Fruit fly (Drosophila melanogaster) whole organism, wandering third instar larva: ENCODE results near the gene CG6293.

Source experiments
- CrebA ChIP-seq: fragments of 200-800 bp; sonication (Bioruptor generic); optimal IDR thresholded peaks from 2 replicates; lab custom pipeline; 2016; ENCODE audit warnings: missing biosample characterization, mild to moderate bottlenecking, missing genetic modification characterization, borderline replicate concordance
- Hr78 ChIP-seq: fragments of >200 bp; optimal IDR thresholded peaks from 2 replicates; lab custom pipeline; 2017; ENCODE audit warnings: missing biosample characterization, missing genetic modification characterization
- Myc ChIP-seq: fragments of >200 bp; optimal IDR thresholded peaks from 2 replicates; lab custom pipeline; 2017
- OdsH ChIP-seq: fragments of 200-800 bp; sonication (Bioruptor generic); optimal IDR thresholded peaks from 2 replicates; lab custom pipeline; 2016; ENCODE audit warnings: missing biosample characterization, mild to moderate bottlenecking, missing genetic modification characterization
- brk ChIP-seq: fragments of 200-800 bp; sonication (Bioruptor generic); optimal IDR thresholded peaks from 2 replicates; lab custom pipeline; 2016; ENCODE audit warnings: missing biosample characterization, mild to moderate bottlenecking, missing genetic modification characterization
- psq ChIP-seq: fragments of 200-800 bp; sonication (Bioruptor generic); optimal IDR thresholded peaks from 3 replicates; lab custom pipeline; 2017; ENCODE audit warnings: missing biosample characterization, mild to moderate bottlenecking, missing genetic modification characterization, moderate library complexity
- usp ChIP-seq: fragments of >200 bp; optimal IDR thresholded peaks from 2 replicates; lab custom pipeline; 2017; ENCODE audit warnings: missing biosample characterization, missing genetic modification characterization

dm6 chr3R:10330734-10331642 is 19.6 kb upstream of the CG6293 start, which contains the start of the genes Bruce and CG12818:
- TF ChIP-seq Myc (lab: Kevin White, UChicago) (no peak), OdsH (no peak), usp (no peak), brk (GFP tag; lab: Kevin White, UChicago) (no peak), Hr78 (GFP tag; lab: Kevin White, UChicago) (no peak), CrebA (GFP tag; lab: Kevin White, UChicago) (no peak), psq (GFP tag; lab: Kevin White, UChicago) (no peak)
